Worm (Caenorhabditis elegans) whole organism, L1 larva: Measurements from ENCODE around the gene ndua-8.
A peak's percentile ranks its signal among the peaks of the same experiment; 100 is the strongest.

Experiments
- C04F5.9 ChIP-seq: sonication (generic microtip); optimal IDR thresholded peaks from 2 replicates; lab custom pipeline; 2016; ENCODE audit warnings: missing genetic modification characterization, missing compliant biosample characterization
- C16A3.4 ChIP-seq: fragments of 150-350 bp; optimal IDR thresholded peaks from 2 replicates; lab custom pipeline; 2014; ENCODE audit warnings: missing biosample characterization, missing genetic modification characterization
- F16B12.6 ChIP-seq: fragments of 150-350 bp; optimal IDR thresholded peaks from 2 replicates; lab custom pipeline; 2014; ENCODE audit warnings: missing biosample characterization, missing genetic modification characterization
- Y116A8C.19 ChIP-seq: sonication (generic microtip); optimal IDR thresholded peaks from 2 replicates; lab custom pipeline; 2016; ENCODE audit warnings: missing compliant biosample characterization, missing genetic modification characterization, borderline replicate concordance
- aha-1 ChIP-seq: fragments of 150-350 bp; optimal IDR thresholded peaks from 2 replicates; lab custom pipeline; 2014; ENCODE audit warnings: missing biosample characterization, missing genetic modification characterization
- alr-1 ChIP-seq: fragments of 200-800 bp; sonication (Bioruptor generic); optimal IDR thresholded peaks from 2 replicates; lab custom pipeline; 2018; ENCODE audit warnings: borderline replicate concordance, mild to moderate bottlenecking, missing genetic modification characterization, missing compliant biosample characterization
- aly-2 ChIP-seq: fragments of 150-350 bp; optimal IDR thresholded peaks from 2 replicates; lab custom pipeline; 2014; ENCODE audit warnings: missing biosample characterization, missing genetic modification characterization
- ama-1 ChIP-seq: fragments of 150-350 bp; optimal IDR thresholded peaks from 2 replicates; lab custom pipeline; 2014
- ceh-63 ChIP-seq: fragments of 200-800 bp; sonication (Bioruptor generic); optimal IDR thresholded peaks from 2 replicates; lab custom pipeline; 2018; ENCODE audit warnings: mild to moderate bottlenecking, missing genetic modification characterization, missing compliant biosample characterization
- ceh-8 ChIP-seq: fragments of 200-800 bp; sonication (Bioruptor generic); optimal IDR thresholded peaks from 2 replicates; lab custom pipeline; 2018; ENCODE audit warnings: mild to moderate bottlenecking, missing genetic modification characterization, moderate library complexity, missing compliant biosample characterization
- ceh-82 ChIP-seq, 3 experiments: fragments of 150-350 bp in 1 of 3; sonication (generic microtip) in 2 of 3; optimal IDR thresholded peaks; 2 replicates each; lab custom pipeline; 2014 to 2017; ENCODE audit warnings: missing biosample characterization in 3 of 3, missing genetic modification characterization in 3 of 3
- ces-1 ChIP-seq: fragments of 150-350 bp; optimal IDR thresholded peaks from 2 replicates; lab custom pipeline; 2014; ENCODE audit warnings: missing biosample characterization, missing genetic modification reagents, missing genetic modification characterization
- dpl-1 ChIP-seq, 3 experiments: fragments of 150-350 bp in 2 of 3; sonication (generic microtip) in 1 of 3; optimal IDR thresholded peaks; 2 replicates each; lab custom pipeline; 2014 to 2017; ENCODE audit warnings: missing biosample characterization in 3 of 3, missing genetic modification characterization in 3 of 3, missing genetic modification reagents in 3 of 3
- dsc-1 ChIP-seq: sonication (generic microtip); optimal IDR thresholded peaks from 2 replicates; lab custom pipeline; 2016; ENCODE audit warnings: mild to moderate bottlenecking, missing genetic modification characterization, missing compliant biosample characterization
- efl-1 ChIP-seq, 4 experiments: fragments of 150-350 bp; optimal IDR thresholded peaks in 3 of 4; peaks in 1 of 4; 1 replicate in 1 of 4; 2 replicates in 3 of 4; lab custom pipeline; 2014; ENCODE audit warnings: missing biosample characterization in 2 of 4, missing genetic modification characterization in 2 of 4, missing genetic modification reagents in 2 of 4
- efl-3 ChIP-seq: fragments of 200-800 bp; sonication (Bioruptor generic); optimal IDR thresholded peaks from 2 replicates; lab custom pipeline; 2018; ENCODE audit warnings: mild to moderate bottlenecking, missing genetic modification characterization, missing compliant biosample characterization
- egl-13 ChIP-seq: sonication (generic microtip); optimal IDR thresholded peaks from 2 replicates; lab custom pipeline; 2016; ENCODE audit warnings: missing genotype, missing genetic modification reagents, missing genetic modification characterization, missing compliant biosample characterization
- elt-2 ChIP-seq: sonication (generic microtip); optimal IDR thresholded peaks from 2 replicates; lab custom pipeline; 2016; ENCODE audit warnings: missing genetic modification characterization, mild to moderate bottlenecking, inconsistent platforms, missing compliant biosample characterization, missing genetic modification reagents
- ets-5 ChIP-seq: fragments of 200-800 bp; sonication (Bioruptor generic); IDR thresholded peaks from 2 replicates; pipeline ENCODE4 v1.3.6; 2022; ENCODE audit warnings: missing genetic modification characterization, missing compliant biosample characterization
- fkh-10 ChIP-seq: sonication (generic microtip); optimal IDR thresholded peaks from 2 replicates; lab custom pipeline; 2017; ENCODE audit warnings: missing biosample characterization, missing genetic modification reagents, missing genetic modification characterization
- fkh-4 ChIP-seq: sonication (generic microtip); optimal IDR thresholded peaks from 2 replicates; lab custom pipeline; 2016; ENCODE audit warnings: missing compliant biosample characterization, missing genetic modification characterization, borderline replicate concordance
- fos-1 ChIP-seq: fragments of 150-350 bp; optimal IDR thresholded peaks from 2 replicates; lab custom pipeline; 2014; ENCODE audit warnings: missing biosample characterization, missing genetic modification characterization
- hlh-17 ChIP-seq: fragments of 200-800 bp; sonication (Bioruptor generic); optimal IDR thresholded peaks from 2 replicates; lab custom pipeline; 2018; ENCODE audit warnings: missing genetic modification characterization, mild to moderate bottlenecking, missing compliant biosample characterization, moderate library complexity, borderline replicate concordance
- hlh-4 ChIP-seq: sonication (generic microtip); optimal IDR thresholded peaks from 2 replicates; lab custom pipeline; 2016; ENCODE audit warnings: mild to moderate bottlenecking, missing genetic modification characterization, missing compliant biosample characterization
- hpl-2 ChIP-seq: fragments of 150-350 bp; optimal IDR thresholded peaks from 2 replicates; lab custom pipeline; 2014; ENCODE audit warnings: missing biosample characterization, missing genetic modification reagents, missing genetic modification characterization
- isw-1 ChIP-seq: fragments of 200-800 bp; sonication (Bioruptor generic); IDR thresholded peaks from 2 replicates; pipeline ENCODE4 v1.3.6; 2022; ENCODE audit warnings: missing genetic modification characterization, missing compliant biosample characterization
- lin-15B ChIP-seq: fragments of 150-350 bp; sonication (generic microtip); optimal IDR thresholded peaks from 3 replicates; lab custom pipeline; 2014; ENCODE audit warnings: missing biosample characterization, missing genetic modification characterization
- lin-35 ChIP-seq, 2 experiments: fragments of 150-350 bp; optimal IDR thresholded peaks; 2 replicates each; lab custom pipeline; 2014; ENCODE audit warnings: missing biosample characterization in 2 of 2, missing genetic modification characterization in 2 of 2, missing genetic modification reagents in 2 of 2
- lin-39 ChIP-seq: fragments of 150-350 bp; optimal IDR thresholded peaks from 2 replicates; lab custom pipeline; 2014; ENCODE audit warnings: missing biosample characterization, missing genetic modification reagents, missing genetic modification characterization
- lsy-2 ChIP-seq, 2 experiments: fragments of 150-350 bp; optimal IDR thresholded peaks; 2 replicates each; lab custom pipeline; 2014; ENCODE audit warnings: missing biosample characterization in 2 of 2, missing genetic modification characterization in 2 of 2
- mab-9 ChIP-seq: fragments of 200-800 bp; sonication (Bioruptor generic); IDR thresholded peaks from 2 replicates; pipeline ENCODE4 v1.3.6; 2022; ENCODE audit warnings: missing genetic modification reagents, missing genetic modification characterization, missing compliant biosample characterization
- mep-1 ChIP-seq: fragments of 150-350 bp; optimal IDR thresholded peaks from 2 replicates; lab custom pipeline; 2014; ENCODE audit warnings: missing biosample characterization, missing genetic modification characterization
- nhr-12 ChIP-seq: sonication (generic microtip); optimal IDR thresholded peaks from 2 replicates; lab custom pipeline; 2017; ENCODE audit warnings: missing biosample characterization, missing genetic modification characterization
- nhr-19 ChIP-seq: fragments of 200-800 bp; sonication (Bioruptor generic); conservative IDR thresholded peaks from 2 replicates; pipeline ENCODE4 v1.3.6; 2022; ENCODE audit warnings: missing genetic modification characterization, missing compliant biosample characterization
- nhr-237 ChIP-seq: fragments of 150-350 bp; optimal IDR thresholded peaks from 2 replicates; lab custom pipeline; 2014; ENCODE audit warnings: missing biosample characterization, missing genetic modification characterization
- nhr-47 ChIP-seq: sonication (generic microtip); optimal IDR thresholded peaks from 2 replicates; lab custom pipeline; 2016; ENCODE audit warnings: mild to moderate bottlenecking, missing genetic modification characterization, moderate library complexity, missing compliant biosample characterization
- nhr-71 ChIP-seq: sonication (generic microtip); optimal IDR thresholded peaks from 2 replicates; lab custom pipeline; 2016; ENCODE audit warnings: mild to moderate bottlenecking, missing genetic modification characterization, moderate library complexity, missing compliant biosample characterization
- nhr-76 ChIP-seq: sonication (generic microtip); optimal IDR thresholded peaks from 2 replicates; lab custom pipeline; 2017; ENCODE audit warnings: missing biosample characterization, missing genetic modification characterization
- nhr-84 ChIP-seq: sonication (generic microtip); optimal IDR thresholded peaks from 2 replicates; lab custom pipeline; 2017; ENCODE audit warnings: missing biosample characterization, missing genetic modification characterization
- nhr-85 ChIP-seq: sonication (generic microtip); peaks from one replicate; lab custom pipeline; 2016; ENCODE audit warnings: missing genetic modification characterization, inconsistent platforms, missing compliant biosample characterization
- nhr-90 ChIP-seq: sonication (generic microtip); optimal IDR thresholded peaks from 2 replicates; lab custom pipeline; 2016; ENCODE audit warnings: mild to moderate bottlenecking, missing genetic modification characterization, missing compliant biosample characterization; ENCODE audit not compliant: poor library complexity
- pag-3 ChIP-seq: sonication (generic microtip); optimal IDR thresholded peaks from 2 replicates; lab custom pipeline; 2017; ENCODE audit warnings: missing genetic modification characterization, mild to moderate bottlenecking, missing compliant biosample characterization, antibody characterized with exemption, borderline replicate concordance; ENCODE audit not compliant: insufficient read depth
- pqm-1 ChIP-seq: sonication (generic microtip); optimal IDR thresholded peaks from 3 replicates; lab custom pipeline; 2017; ENCODE audit warnings: missing biosample characterization, missing genetic modification characterization
- snpc-4 ChIP-seq: fragments of 150-350 bp; optimal IDR thresholded peaks from 2 replicates; lab custom pipeline; 2014; ENCODE audit warnings: missing biosample characterization, missing genetic modification characterization
- snu-23 ChIP-seq: sonication (generic microtip); optimal IDR thresholded peaks from 2 replicates; lab custom pipeline; 2016; ENCODE audit warnings: missing genetic modification characterization, missing compliant biosample characterization
- sup-37 ChIP-seq: fragments of 200-800 bp; sonication (Bioruptor generic); optimal IDR thresholded peaks from 2 replicates; lab custom pipeline; 2018; ENCODE audit warnings: mild to moderate bottlenecking, missing genetic modification characterization, missing compliant biosample characterization
- tbx-2 ChIP-seq: sonication (generic microtip); optimal IDR thresholded peaks from 2 replicates; lab custom pipeline; 2016; ENCODE audit warnings: missing genetic modification characterization, missing compliant biosample characterization
- tlp-1 ChIP-seq: fragments of 150-350 bp; optimal IDR thresholded peaks from 2 replicates; lab custom pipeline; 2014; ENCODE audit warnings: missing biosample characterization, missing genetic modification characterization
- unc-130 ChIP-seq: fragments of 150-350 bp; optimal IDR thresholded peaks from 2 replicates; lab custom pipeline; 2017; ENCODE audit warnings: missing biosample characterization, missing genetic modification characterization, inconsistent platforms
- vab-15 ChIP-seq: sonication (generic microtip); optimal IDR thresholded peaks from 2 replicates; lab custom pipeline; 2017; ENCODE audit warnings: missing genotype, mild to moderate bottlenecking, missing genetic modification characterization, missing compliant biosample characterization
- zag-1 ChIP-seq: fragments of 150-350 bp; optimal IDR thresholded peaks from 2 replicates; lab custom pipeline; 2014; ENCODE audit warnings: missing biosample characterization, missing genetic modification characterization
- zip-4 ChIP-seq: fragments of 200-800 bp; sonication (Bioruptor generic); optimal IDR thresholded peaks from 2 replicates; lab custom pipeline; 2018; ENCODE audit warnings: mild to moderate bottlenecking, missing genetic modification characterization, moderate library complexity, missing compliant biosample characterization
- ztf-4 ChIP-seq: fragments of 150-350 bp; optimal IDR thresholded peaks from 2 replicates; lab custom pipeline; 2014; ENCODE audit warnings: missing biosample characterization, missing genetic modification characterization

The ndua-8 gene

DNA sequence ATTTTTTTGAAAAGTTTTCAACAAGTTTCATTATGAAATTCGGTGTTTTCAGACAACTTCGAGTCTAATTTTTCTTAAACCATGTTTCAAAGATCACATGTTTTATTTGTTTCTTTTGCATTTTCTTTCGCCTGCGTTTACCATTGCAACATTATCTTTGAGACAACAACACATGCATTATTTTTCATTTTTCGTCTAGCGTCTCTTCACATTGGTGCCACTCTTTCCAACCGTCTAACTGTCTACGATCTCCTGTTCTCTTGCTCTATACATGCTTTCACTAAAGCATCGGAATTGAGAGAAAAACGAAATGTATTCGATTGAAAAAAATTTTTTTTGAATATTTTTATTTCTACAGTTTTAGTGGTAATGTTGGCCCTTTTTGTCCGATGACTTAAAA lies 49.7 kb downstream of the ndua-8 start:
- TF ChIP-seq Y116A8C.19 (tag; lab: Kevin White, UChicago) (no peak), nhr-90 (tag; lab: Kevin White, UChicago) (no peak), aha-1 (tag; lab: Kevin White, UChicago) (no peak), sup-37 (GFP tag; lab: Kevin White, UChicago) (no peak), ceh-82 (tag; optimal IDR thresholded peaks at IDR 0.05; lab: Kevin White, UChicago) (peak in 2 of 3 experiments; percentile 48 to 54), fkh-10 (no peak), snpc-4 (tag; lab: Kevin White, UChicago) (no peak), hlh-17 (GFP tag; lab: Kevin White, UChicago) (no peak), aly-2 (tag; lab: Kevin White, UChicago) (peak; percentile 33), F16B12.6 (tag; lab: Kevin White, UChicago) (no peak), lin-39 (tag; lab: Kevin White, UChicago) (no peak), pag-3 (tag; lab: Kevin White, UChicago) (no peak), mab-9 (GFP tag; lab: Robert Waterston, UW) (no peak), mep-1 (tag; lab: Kevin White, UChicago) (peak; percentile 52), lin-35 (GFP tag; optimal IDR thresholded peaks at IDR 0.05; lab: Kevin White, UChicago) (peak; percentile 49 to 66), egl-13 (tag; lab: Kevin White, UChicago) (no peak), dpl-1 (GFP tag; optimal IDR thresholded peaks at IDR 0.05; lab: Kevin White, UChicago) (peak in 2 of 3 experiments; percentile 51 to 53), C04F5.9 (no peak), nhr-71 (tag; lab: Kevin White, UChicago) (peak; percentile 80), hlh-4 (tag; lab: Kevin White, UChicago) (no peak), hpl-2 (GFP tag; lab: Kevin White, UChicago) (no peak), lsy-2 (tag; optimal IDR thresholded peaks at IDR 0.05; lab: Kevin White, UChicago) (peak; percentile 76 to 77), fos-1 (tag; lab: Kevin White, UChicago) (peak; percentile 13), ama-1 (lab: Kevin White, UChicago) (no peak), nhr-47 (tag; lab: Kevin White, UChicago) (peak; percentile 63), nhr-237 (no peak), efl-1 (optimal IDR thresholded peaks at IDR 0.05; lab: Kevin White, UChicago) (peak; percentile 74 to 78), efl-1 (GFP tag; optimal IDR thresholded peaks at IDR 0.05 in 1 of 2; lab: Kevin White, UChicago) (peak; percentile 52 to 93), zag-1 (no peak), lin-15B (tag; lab: Kevin White, UChicago) (no peak), vab-15 (tag; lab: Kevin White, UChicago) (no peak), fkh-4 (tag; lab: Kevin White, UChicago) (no peak), efl-3 (GFP tag; lab: Kevin White, UChicago) (no peak), ztf-4 (no peak), isw-1 (GFP tag; lab: Robert Waterston, UW) (peak; percentile 27; the same call in 1 of the 2 replicates), ets-5 (no peak), nhr-84 (tag; lab: Kevin White, UChicago) (no peak), nhr-85 (tag; lab: Kevin White, UChicago) (peak; percentile 69), unc-130 (tag; lab: Kevin White, UChicago) (no peak), C16A3.4 (peak; percentile 14), snu-23 (GFP tag; lab: Kevin White, UChicago) (peak; percentile 76), ces-1 (GFP tag; lab: Kevin White, UChicago) (no peak), elt-2 (tag; lab: Kevin White, UChicago) (no peak), tlp-1 (tag; lab: Kevin White, UChicago) (no peak), ceh-8 (GFP tag; lab: Kevin White, UChicago) (no peak), zip-4 (GFP tag; lab: Kevin White, UChicago) (no peak), dsc-1 (peak; percentile 28), nhr-19 (GFP tag; lab: Robert Waterston, UW) (no peak; the same call in 1 of the 2 replicates), nhr-76 (no peak), pqm-1 (tag; lab: Kevin White, UChicago) (no peak), nhr-12 (tag; lab: Kevin White, UChicago) (no peak), alr-1 (tag; lab: Kevin White, UChicago) (no peak), tbx-2 (tag; lab: Kevin White, UChicago) (peak; percentile 62), ceh-63 (GFP tag; lab: Kevin White, UChicago) (no peak)
